Worm (Caenorhabditis elegans) whole organism, L1 larva: ENCODE results near the gene EEED8.12.
A peak's percentile ranks its signal among the peaks of the same experiment; 100 is the strongest.

Experiments used
- C16A3.4 ChIP-seq: fragments of 150-350 bp; optimal IDR thresholded peaks from 2 replicates; lab custom pipeline; 2014; ENCODE audit warnings: missing biosample characterization, missing genetic modification characterization
- C34B4.2 ChIP-seq: sonication (generic microtip); optimal IDR thresholded peaks from 2 replicates; lab custom pipeline; 2017; ENCODE audit warnings: mild to moderate bottlenecking, missing genetic modification characterization, missing compliant biosample characterization
- aha-1 ChIP-seq: fragments of 150-350 bp; optimal IDR thresholded peaks from 2 replicates; lab custom pipeline; 2014; ENCODE audit warnings: missing biosample characterization, missing genetic modification characterization
- aly-2 ChIP-seq: fragments of 150-350 bp; optimal IDR thresholded peaks from 2 replicates; lab custom pipeline; 2014; ENCODE audit warnings: missing biosample characterization, missing genetic modification characterization
- ceh-63 ChIP-seq: fragments of 200-800 bp; sonication (Bioruptor generic); optimal IDR thresholded peaks from 2 replicates; lab custom pipeline; 2018; ENCODE audit warnings: mild to moderate bottlenecking, missing genetic modification characterization, missing compliant biosample characterization
- ceh-8 ChIP-seq: fragments of 200-800 bp; sonication (Bioruptor generic); optimal IDR thresholded peaks from 2 replicates; lab custom pipeline; 2018; ENCODE audit warnings: mild to moderate bottlenecking, missing genetic modification characterization, moderate library complexity, missing compliant biosample characterization
- ceh-88 ChIP-seq: fragments of 200-800 bp; sonication (Bioruptor generic); IDR thresholded peaks from 2 replicates; pipeline ENCODE4 v1.3.6; 2022; ENCODE audit warnings: missing genetic modification characterization, missing compliant biosample characterization
- ceh-90 ChIP-seq: sonication (generic microtip); optimal IDR thresholded peaks from 2 replicates; lab custom pipeline; 2016; ENCODE audit warnings: missing genetic modification characterization, missing compliant biosample characterization
- efl-1 ChIP-seq, 4 experiments: fragments of 150-350 bp; optimal IDR thresholded peaks in 3 of 4; peaks in 1 of 4; 1 replicate in 1 of 4; 2 replicates in 3 of 4; lab custom pipeline; 2014; ENCODE audit warnings: missing biosample characterization in 2 of 4, missing genetic modification characterization in 2 of 4, missing genetic modification reagents in 2 of 4
- efl-3 ChIP-seq: fragments of 200-800 bp; sonication (Bioruptor generic); optimal IDR thresholded peaks from 2 replicates; lab custom pipeline; 2018; ENCODE audit warnings: mild to moderate bottlenecking, missing genetic modification characterization, missing compliant biosample characterization
- egl-13 ChIP-seq: sonication (generic microtip); optimal IDR thresholded peaks from 2 replicates; lab custom pipeline; 2016; ENCODE audit warnings: missing genotype, missing genetic modification reagents, missing genetic modification characterization, missing compliant biosample characterization
- egl-27 ChIP-seq, 2 experiments: fragments of 150-350 bp in 1 of 2; sonication (generic microtip); optimal IDR thresholded peaks; 3 replicates each; lab custom pipeline; 2017 to 2018; ENCODE audit warnings: missing biosample characterization in 2 of 2, missing genetic modification characterization in 2 of 2, missing genetic modification reagents in 2 of 2
- elt-2 ChIP-seq: sonication (generic microtip); optimal IDR thresholded peaks from 2 replicates; lab custom pipeline; 2016; ENCODE audit warnings: missing genetic modification characterization, mild to moderate bottlenecking, inconsistent platforms, missing compliant biosample characterization, missing genetic modification reagents
- elt-3 ChIP-seq, 6 experiments: fragments of 150-350 bp in 1 of 6; sonication (generic microtip); optimal IDR thresholded peaks; 2 replicates each; lab custom pipeline; 2017 to 2018; ENCODE audit warnings: missing biosample characterization in 6 of 6, missing genetic modification characterization in 6 of 6, inconsistent platforms in 1 of 6
- ets-5 ChIP-seq: fragments of 200-800 bp; sonication (Bioruptor generic); IDR thresholded peaks from 2 replicates; pipeline ENCODE4 v1.3.6; 2022; ENCODE audit warnings: missing genetic modification characterization, missing compliant biosample characterization
- fkh-4 ChIP-seq: sonication (generic microtip); optimal IDR thresholded peaks from 2 replicates; lab custom pipeline; 2016; ENCODE audit warnings: missing compliant biosample characterization, missing genetic modification characterization, borderline replicate concordance
- fkh-8 ChIP-seq: sonication (generic microtip); optimal IDR thresholded peaks from 2 replicates; lab custom pipeline; 2016; ENCODE audit warnings: mild to moderate bottlenecking, missing genetic modification characterization, missing compliant biosample characterization
- fos-1 ChIP-seq: fragments of 150-350 bp; optimal IDR thresholded peaks from 2 replicates; lab custom pipeline; 2014; ENCODE audit warnings: missing biosample characterization, missing genetic modification characterization
- hlh-4 ChIP-seq: sonication (generic microtip); optimal IDR thresholded peaks from 2 replicates; lab custom pipeline; 2016; ENCODE audit warnings: mild to moderate bottlenecking, missing genetic modification characterization, missing compliant biosample characterization
- jun-1 ChIP-seq: fragments of 150-350 bp; optimal IDR thresholded peaks from 2 replicates; lab custom pipeline; 2014; ENCODE audit warnings: missing biosample characterization, missing genetic modification reagents, missing genetic modification characterization
- lsy-2 ChIP-seq, 2 experiments: fragments of 150-350 bp; optimal IDR thresholded peaks; 2 replicates each; lab custom pipeline; 2014; ENCODE audit warnings: missing biosample characterization in 2 of 2, missing genetic modification characterization in 2 of 2
- mab-9 ChIP-seq: fragments of 200-800 bp; sonication (Bioruptor generic); IDR thresholded peaks from 2 replicates; pipeline ENCODE4 v1.3.6; 2022; ENCODE audit warnings: missing genetic modification reagents, missing genetic modification characterization, missing compliant biosample characterization
- mdl-1 ChIP-seq, 2 experiments: fragments of 150-350 bp; optimal IDR thresholded peaks; 2 replicates each; lab custom pipeline; 2014 to 2017; ENCODE audit warnings: missing biosample characterization in 2 of 2, missing genetic modification characterization in 2 of 2, inconsistent platforms in 1 of 2
- mef-2 ChIP-seq: fragments of 150-350 bp; optimal IDR thresholded peaks from 2 replicates; lab custom pipeline; 2014; ENCODE audit warnings: missing biosample characterization, missing genetic modification characterization
- nhr-11 ChIP-seq: fragments of 150-350 bp; optimal IDR thresholded peaks from 2 replicates; lab custom pipeline; 2014; ENCODE audit warnings: missing biosample characterization, missing genetic modification characterization
- nhr-19 ChIP-seq: fragments of 200-800 bp; sonication (Bioruptor generic); conservative IDR thresholded peaks from 2 replicates; pipeline ENCODE4 v1.3.6; 2022; ENCODE audit warnings: missing genetic modification characterization, missing compliant biosample characterization
- nhr-20 ChIP-seq: sonication (generic microtip); optimal IDR thresholded peaks from 2 replicates; lab custom pipeline; 2016; ENCODE audit warnings: mild to moderate bottlenecking, missing genetic modification characterization, missing compliant biosample characterization
- nhr-28 ChIP-seq: fragments of 150-350 bp; optimal IDR thresholded peaks from 2 replicates; lab custom pipeline; 2014; ENCODE audit warnings: missing biosample characterization, missing genetic modification characterization
- nhr-77 ChIP-seq: fragments of 150-350 bp; optimal IDR thresholded peaks from 2 replicates; lab custom pipeline; 2014; ENCODE audit warnings: missing biosample characterization, missing genetic modification characterization
- nhr-85 ChIP-seq: sonication (generic microtip); peaks from one replicate; lab custom pipeline; 2016; ENCODE audit warnings: missing genetic modification characterization, inconsistent platforms, missing compliant biosample characterization
- pax-3 ChIP-seq: fragments of 200-800 bp; sonication (Bioruptor generic); optimal IDR thresholded peaks from 2 replicates; lab custom pipeline; 2018; ENCODE audit warnings: mild to moderate bottlenecking, missing genetic modification characterization, moderate library complexity, missing compliant biosample characterization
- rnt-1 ChIP-seq: sonication (generic microtip); optimal IDR thresholded peaks from 2 replicates; lab custom pipeline; 2016; ENCODE audit warnings: mild to moderate bottlenecking, missing genetic modification characterization, moderate library complexity, missing compliant biosample characterization
- skn-1 ChIP-seq: fragments of 150-350 bp; optimal IDR thresholded peaks from 2 replicates; lab custom pipeline; 2014; ENCODE audit warnings: missing biosample characterization, missing genetic modification characterization
- snu-23 ChIP-seq: sonication (generic microtip); optimal IDR thresholded peaks from 2 replicates; lab custom pipeline; 2016; ENCODE audit warnings: missing genetic modification characterization, missing compliant biosample characterization
- sox-4 ChIP-seq: sonication (generic microtip); optimal IDR thresholded peaks from 2 replicates; lab custom pipeline; 2016; ENCODE audit warnings: missing genetic modification characterization, missing compliant biosample characterization
- sptf-1 ChIP-seq: fragments of 150-350 bp; optimal IDR thresholded peaks from 2 replicates; lab custom pipeline; 2014; ENCODE audit warnings: missing biosample characterization, missing genetic modification characterization
- sup-37 ChIP-seq: fragments of 200-800 bp; sonication (Bioruptor generic); optimal IDR thresholded peaks from 2 replicates; lab custom pipeline; 2018; ENCODE audit warnings: mild to moderate bottlenecking, missing genetic modification characterization, missing compliant biosample characterization
- swsn-7 ChIP-seq: sonication (generic microtip); optimal IDR thresholded peaks from 2 replicates; lab custom pipeline; 2016; ENCODE audit warnings: missing genetic modification characterization, missing compliant biosample characterization
- unc-130 ChIP-seq: fragments of 150-350 bp; optimal IDR thresholded peaks from 2 replicates; lab custom pipeline; 2017; ENCODE audit warnings: missing biosample characterization, missing genetic modification characterization, inconsistent platforms
- unc-30 ChIP-seq: sonication (generic microtip); optimal IDR thresholded peaks from 2 replicates; lab custom pipeline; 2017; ENCODE audit warnings: missing biosample characterization, missing genetic modification characterization
- unc-86 ChIP-seq: sonication (generic microtip); optimal IDR thresholded peaks from 2 replicates; lab custom pipeline; 2016; ENCODE audit warnings: missing genetic modification characterization, missing compliant biosample characterization
- vab-15 ChIP-seq: sonication (generic microtip); optimal IDR thresholded peaks from 2 replicates; lab custom pipeline; 2017; ENCODE audit warnings: missing genotype, mild to moderate bottlenecking, missing genetic modification characterization, missing compliant biosample characterization
- xbp-1 ChIP-seq: sonication (generic microtip); optimal IDR thresholded peaks from 2 replicates; lab custom pipeline; 2016; ENCODE audit warnings: missing genetic modification characterization, missing compliant biosample characterization
- zip-4 ChIP-seq: fragments of 200-800 bp; sonication (Bioruptor generic); optimal IDR thresholded peaks from 2 replicates; lab custom pipeline; 2018; ENCODE audit warnings: mild to moderate bottlenecking, missing genetic modification characterization, moderate library complexity, missing compliant biosample characterization

The EEED8.12 gene

ce11 chrII:5377467-5378238, 31.2 kb downstream of the EEED8.12 start, which contains the start of gene prdx-2 (continued):
- peak in 1 of 2 experiments; percentile 47 for TF ChIP-seq lsy-2 (tag; optimal IDR thresholded peaks at IDR 0.05; lab: Kevin White, UChicago)
- TF ChIP-seq nhr-19 (GFP tag; lab: Robert Waterston, UW): no peak
- no peak for TF ChIP-seq aha-1
- no peak for TF ChIP-seq unc-130 (tag; lab: Kevin White, UChicago)
- TF ChIP-seq swsn-7 (tag; lab: Kevin White, UChicago): no peak
- TF ChIP-seq hlh-4 (tag; lab: Kevin White, UChicago): no peak
- no peak for TF ChIP-seq pax-3

- TF ChIP-seq elt-3 (tag; optimal IDR thresholded peaks at IDR 0.05; lab: Kevin White, UChicago) (no peak), elt-2 (peak; percentile 14)
Observed at ce11 chrII:5374967-5375366, 33.9 kb downstream of the EEED8.12 start, which contains the start of gene algn-2. Gene algn-2, plus strand, starts transcription at chrII:5375267.

- TF ChIP-seq rnt-1 (tag; lab: Kevin White, UChicago): peak; percentile 96
- TF ChIP-seq lsy-2 (tag; optimal IDR thresholded peaks at IDR 0.05; lab: Kevin White, UChicago): peak; percentile 95 to 97
- TF ChIP-seq zip-4 (GFP tag; lab: Kevin White, UChicago): peak; percentile 81
- peak; percentile 28 for TF ChIP-seq mef-2 (tag; lab: Kevin White, UChicago)
- peak; percentile 94 for TF ChIP-seq skn-1 (tag; lab: Kevin White, UChicago)
- no peak for TF ChIP-seq ets-5
- TF ChIP-seq C34B4.2 (tag; lab: Kevin White, UChicago): no peak
- peak; percentile 91 to 94 for TF ChIP-seq efl-1 (optimal IDR thresholded peaks at IDR 0.05; lab: Kevin White, UChicago)
- TF ChIP-seq efl-1 (GFP tag; optimal IDR thresholded peaks at IDR 0.05 in 1 of 2; lab: Kevin White, UChicago): peak; percentile 88 to 99
- peak; percentile 1 to 14 for TF ChIP-seq egl-27 (tag; optimal IDR thresholded peaks at IDR 0.05; lab: Kevin White, UChicago)
- peak; percentile 21 for TF ChIP-seq efl-3 (GFP tag; lab: Kevin White, UChicago)
- peak; percentile 93 for TF ChIP-seq nhr-19 (GFP tag; lab: Robert Waterston, UW)
- TF ChIP-seq sox-4 (tag; lab: Kevin White, UChicago): peak; percentile 77
- peak; percentile 96 for TF ChIP-seq swsn-7 (tag; lab: Kevin White, UChicago)
- peak; percentile 89 for TF ChIP-seq fos-1
- TF ChIP-seq fkh-4 (tag; lab: Kevin White, UChicago): peak; percentile 13
- peak; percentile 84 for TF ChIP-seq egl-13 (tag; lab: Kevin White, UChicago)
- TF ChIP-seq nhr-20 (tag; lab: Kevin White, UChicago): peak; percentile 95
- peak in 1 of 2 experiments; percentile 84 for TF ChIP-seq mdl-1 (tag; optimal IDR thresholded peaks at IDR 0.05; lab: Kevin White, UChicago)
- TF ChIP-seq aly-2 (tag; lab: Kevin White, UChicago): peak; percentile 92
- TF ChIP-seq unc-86 (tag; lab: Kevin White, UChicago): peak; percentile 93
- peak; percentile 78 for TF ChIP-seq ceh-88 (GFP tag; lab: Robert Waterston, UW)
- TF ChIP-seq vab-15 (tag; lab: Kevin White, UChicago): peak; percentile 25
- peak; percentile 92 for TF ChIP-seq fkh-8 (tag; lab: Kevin White, UChicago)
- TF ChIP-seq hlh-4 (tag; lab: Kevin White, UChicago): no peak
- peak; percentile 98 for TF ChIP-seq snu-23
- peak; percentile 89 for TF ChIP-seq jun-1 (tag; lab: Kevin White, UChicago)
- peak; percentile 81 for TF ChIP-seq nhr-11 (tag; lab: Kevin White, UChicago)
- TF ChIP-seq ceh-90 (tag; lab: Kevin White, UChicago): peak; percentile 37
- no peak for TF ChIP-seq sptf-1 (tag; lab: Kevin White, UChicago)
- TF ChIP-seq aha-1: peak; percentile 20
- peak; percentile 93 for TF ChIP-seq nhr-85 (tag; lab: Kevin White, UChicago)
- peak; percentile 86 for TF ChIP-seq nhr-77 (tag; lab: Kevin White, UChicago)
- TF ChIP-seq sup-37 (GFP tag; lab: Kevin White, UChicago): peak; percentile 79
- peak; percentile 85 for TF ChIP-seq ceh-8 (GFP tag; lab: Kevin White, UChicago)
- peak in 3 of 6 experiments; percentile 43 to 81 (median 77) for TF ChIP-seq elt-3 (tag; optimal IDR thresholded peaks at IDR 0.05; lab: Kevin White, UChicago)
- TF ChIP-seq C16A3.4: peak; percentile 95
- TF ChIP-seq mab-9: peak; percentile 88
- peak; percentile 95 for TF ChIP-seq xbp-1
- TF ChIP-seq pax-3: peak; percentile 83
- no peak for TF ChIP-seq nhr-28 (tag; lab: Kevin White, UChicago)
- no peak for TF ChIP-seq ceh-63 (GFP tag; lab: Kevin White, UChicago)
- no peak for TF ChIP-seq unc-30 (tag; lab: Kevin White, UChicago)
Observed at ce11 chrII:5373275-5374047, 35.4 kb downstream of the EEED8.12 start, which contains the start of the genes agt-2 and F09E5.3. Gene agt-2, minus strand, starts transcription at chrII:5373827. Gene F09E5.3, plus strand, starts transcription at chrII:5373997.
